Worm (Caenorhabditis elegans): ENCODE data around the gene chca-1.

ce11 chrIV:9618015-9618414, 33.2 kb upstream of the chca-1 start:
- TF ChIP-seq ceh-2 (tag; optimal IDR thresholded peaks at IDR 0.05) (no peak), elt-2 (tag; optimal IDR thresholded peaks at IDR 0.05) (no peak), ceh-48 (tag; optimal IDR thresholded peaks at IDR 0.05) (no peak), hlh-15 (tag; optimal IDR thresholded peaks at IDR 0.05) (no peak), F13H6.1 (tag; optimal IDR thresholded peaks at IDR 0.05) (no peak), madf-2 (tag; optimal IDR thresholded peaks at IDR 0.05) (no peak), pqm-1 (tag; optimal IDR thresholded peaks at IDR 0.05) (no peak), mec-3 (tag; optimal IDR thresholded peaks at IDR 0.05; ENCODE audit: borderline replicate concordance) (no peak), lin-11 (tag; optimal IDR thresholded peaks at IDR 0.05) (no peak)
